Fruit fly (Drosophila melanogaster) whole organism, wandering third instar larva: ENCODE data around the gene mei-217.

Source experiments
- Abd-B ChIP-seq: fragments of >200 bp; optimal IDR thresholded peaks from 2 replicates; lab custom pipeline; 2017; ENCODE audit warnings: missing biosample characterization, missing genetic modification characterization
- Hr83 ChIP-seq: fragments of 200-300 bp; sonication (Bioruptor generic); optimal IDR thresholded peaks from 2 replicates; lab custom pipeline; 2016; ENCODE audit warnings: missing biosample characterization, mild to moderate bottlenecking, missing genetic modification characterization, moderate library complexity; ENCODE audit not compliant: poor library complexity, severe bottlenecking
- Mio ChIP-seq: sonication (Bioruptor generic); optimal IDR thresholded peaks from 2 replicates; lab custom pipeline; 2016; ENCODE audit warnings: missing biosample characterization, missing genetic modification characterization
- OdsH ChIP-seq: fragments of 200-800 bp; sonication (Bioruptor generic); optimal IDR thresholded peaks from 2 replicates; lab custom pipeline; 2016; ENCODE audit warnings: missing biosample characterization, mild to moderate bottlenecking, missing genetic modification characterization
- Vsx2 ChIP-seq: fragments of 200-300, 225-300 bp; sonication (Bioruptor generic); optimal IDR thresholded peaks from 2 replicates; lab custom pipeline; 2018; ENCODE audit warnings: missing biosample characterization, missing genetic modification characterization; ENCODE audit not compliant: partially characterized antibody
- dsf ChIP-seq: sonication (Bioruptor generic); optimal IDR thresholded peaks from 2 replicates; lab custom pipeline; 2016; ENCODE audit warnings: missing biosample characterization, missing genetic modification characterization, borderline replicate concordance
- jim ChIP-seq: fragments of 175-275, 200-325 bp; sonication (Bioruptor generic); optimal IDR thresholded peaks from 2 replicates; lab custom pipeline; 2016; ENCODE audit warnings: missing biosample characterization, mild to moderate bottlenecking, missing genetic modification characterization
- pan ChIP-seq: fragments of >200 bp; optimal IDR thresholded peaks from 2 replicates; lab custom pipeline; 2017
- sage ChIP-seq: fragments of 200-800 bp; sonication (Bioruptor generic); optimal IDR thresholded peaks from 2 replicates; lab custom pipeline; 2016; ENCODE audit warnings: missing biosample characterization, mild to moderate bottlenecking, missing genetic modification characterization
- usp ChIP-seq: fragments of >200 bp; optimal IDR thresholded peaks from 2 replicates; lab custom pipeline; 2017; ENCODE audit warnings: missing biosample characterization, missing genetic modification characterization

- no peak for TF ChIP-seq Mio (GFP tag; lab: Kevin White, UChicago)
- no peak for TF ChIP-seq jim
- TF ChIP-seq Abd-B (GFP tag; lab: Kevin White, UChicago) = no peak
- no peak for TF ChIP-seq sage (GFP tag; lab: Kevin White, UChicago)
- TF ChIP-seq OdsH (GFP tag; lab: Kevin White, UChicago) = no peak
- TF ChIP-seq Hr83 (GFP tag; lab: Kevin White, UChicago) = no peak
- no peak for TF ChIP-seq usp
- no peak for TF ChIP-seq dsf (GFP tag; lab: Kevin White, UChicago)
- no peak for TF ChIP-seq pan
- TF ChIP-seq Vsx2 (GFP tag; lab: Kevin White, UChicago) = no peak
Observed at dm6 chrX:17093431-17093830, 49.4 kb downstream of the mei-217 start.
